Worm (Caenorhabditis elegans): ENCODE results near the gene dct-1.

The dct-1 gene

ce11 chrX:7954328-7954727 lies at the start of gene dct-1:
TSS of gene dct-1 (plus strand) at chrX:7954354.
- TF ChIP-seq T22C8.4 (GFP tag; IDR thresholded peaks at IDR 0.05) (no peak), ref-1 (GFP tag; conservative IDR thresholded peaks at IDR 0.05) (no peak), klf-2 (GFP tag; conservative IDR thresholded peaks at IDR 0.05) (no peak), med-1 (GFP tag; optimal IDR thresholded peaks at IDR 0.05; ENCODE audit: insufficient read depth) (no peak), flt-1 (GFP tag; IDR thresholded peaks at IDR 0.05) (no peak), cog-1 (tag; optimal IDR thresholded peaks at IDR 0.05) (no peak), ztf-29 (GFP tag; IDR thresholded peaks at IDR 0.05) (no peak), ztf-23 (GFP tag; IDR thresholded peaks at IDR 0.05) (no peak), tab-1 (GFP tag; IDR thresholded peaks at IDR 0.05) (no peak)

DNA sequence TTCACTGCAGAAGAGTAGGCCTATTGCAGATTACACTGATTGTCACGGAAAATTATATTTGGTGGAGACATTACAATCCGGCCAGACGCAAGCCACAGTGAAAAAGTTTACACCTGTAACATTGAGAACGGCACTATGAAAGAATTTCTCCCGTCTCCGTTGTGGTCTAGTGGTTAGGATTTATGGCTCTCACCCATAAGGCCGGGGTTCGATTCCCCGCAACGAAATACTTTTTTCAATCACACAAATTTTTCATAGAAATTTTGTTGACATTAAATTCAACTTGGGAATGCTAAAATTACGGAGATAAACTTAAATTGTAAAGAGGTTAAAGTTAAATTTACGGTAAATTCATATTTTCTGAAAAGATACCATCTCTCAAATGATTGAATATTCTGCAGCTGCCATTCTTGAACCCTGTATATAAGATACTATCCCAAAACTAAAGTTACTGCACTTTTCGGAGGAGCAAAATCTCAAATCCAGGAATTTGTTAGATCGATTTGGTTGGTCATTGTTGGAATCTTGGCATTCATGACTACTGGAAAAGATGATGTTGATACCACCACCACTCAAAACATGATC lies 47.6 kb upstream of the dct-1 start, which contains the start of gene C39D10.1:
Gene C39D10.1, plus strand, starts transcription at position 535 of the 585 bp plus-strand sequence.
- TF ChIP-seq T22C8.4 (GFP tag; IDR thresholded peaks at IDR 0.05) (no peak), flt-1 (GFP tag; IDR thresholded peaks at IDR 0.05) (0 out of 2 replicates have a peak, but pooled peaks have one; percentile 33)

DNA sequence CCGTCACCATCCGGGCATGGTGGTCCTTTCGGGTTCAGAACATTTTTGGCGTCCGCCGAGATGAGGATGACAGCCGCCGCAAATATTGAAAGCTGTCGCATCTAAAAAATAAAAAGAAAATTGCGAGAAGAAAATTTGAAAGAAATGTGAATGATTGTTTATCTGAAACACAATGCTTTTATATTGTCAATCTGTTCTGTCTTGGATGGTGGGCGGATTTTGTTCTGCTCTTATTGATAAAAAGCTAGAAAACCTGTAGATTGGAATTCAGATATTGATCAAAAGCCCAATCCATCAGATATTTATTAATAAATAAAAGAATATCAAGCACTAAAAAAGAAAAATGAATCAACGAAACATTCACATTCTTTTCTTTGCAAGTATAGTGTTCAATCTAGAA lies 40.3 kb upstream of the dct-1 start, which contains the start of gene C39D10.7:
Gene C39D10.7, minus strand, starts transcription at position 101 of the 400 bp plus-strand sequence.
- TF ChIP-seq cog-1 (tag; optimal IDR thresholded peaks at IDR 0.05) (no peak), T22C8.4 (GFP tag; IDR thresholded peaks at IDR 0.05) (no peak), ztf-29 (GFP tag; IDR thresholded peaks at IDR 0.05) (no peak), flt-1 (GFP tag; IDR thresholded peaks at IDR 0.05) (no peak), ref-1 (GFP tag; conservative IDR thresholded peaks at IDR 0.05) (no peak), klf-2 (GFP tag; conservative IDR thresholded peaks at IDR 0.05) (no peak), tab-1 (GFP tag; IDR thresholded peaks at IDR 0.05) (no peak), med-1 (GFP tag; optimal IDR thresholded peaks at IDR 0.05; ENCODE audit: insufficient read depth) (no peak), ztf-23 (GFP tag; IDR thresholded peaks at IDR 0.05) (no peak)

DNA sequence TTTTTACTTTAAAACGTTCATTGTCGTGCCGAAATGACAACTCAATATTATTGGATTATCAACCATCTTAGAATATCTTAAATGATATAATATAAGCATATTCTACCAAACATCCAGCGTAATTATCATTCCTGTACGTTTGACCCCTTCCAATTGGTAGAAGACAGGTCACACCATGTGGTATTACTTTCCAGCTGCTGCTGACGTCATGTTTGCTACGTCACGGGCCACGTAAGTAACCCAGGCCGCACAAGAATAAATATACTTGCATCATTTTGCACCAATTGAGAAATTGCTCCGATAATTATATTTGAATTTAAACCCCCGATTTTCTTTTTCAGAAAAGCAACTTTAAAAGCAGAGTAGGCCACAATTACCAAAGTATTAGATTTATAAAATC lies 38.5 kb upstream of the dct-1 start:
- TF ChIP-seq tab-1 (GFP tag; IDR thresholded peaks at IDR 0.05) (no peak), klf-2 (GFP tag; conservative IDR thresholded peaks at IDR 0.05) (no peak), T22C8.4 (GFP tag; IDR thresholded peaks at IDR 0.05) (no peak), ref-1 (GFP tag; conservative IDR thresholded peaks at IDR 0.05) (no peak), ztf-23 (GFP tag; IDR thresholded peaks at IDR 0.05) (no peak), ztf-29 (GFP tag; IDR thresholded peaks at IDR 0.05) (no peak), cog-1 (tag; optimal IDR thresholded peaks at IDR 0.05) (no peak)

ce11 chrX:7916076-7916475 lies 38.1 kb upstream of the dct-1 start:
- TF ChIP-seq cog-1 (tag; optimal IDR thresholded peaks at IDR 0.05): no peak

ce11 chrX:7921130-7921529 lies 33.0 kb upstream of the dct-1 start:
- TF ChIP-seq tab-1 (GFP tag; IDR thresholded peaks at IDR 0.05): no peak

DNA sequence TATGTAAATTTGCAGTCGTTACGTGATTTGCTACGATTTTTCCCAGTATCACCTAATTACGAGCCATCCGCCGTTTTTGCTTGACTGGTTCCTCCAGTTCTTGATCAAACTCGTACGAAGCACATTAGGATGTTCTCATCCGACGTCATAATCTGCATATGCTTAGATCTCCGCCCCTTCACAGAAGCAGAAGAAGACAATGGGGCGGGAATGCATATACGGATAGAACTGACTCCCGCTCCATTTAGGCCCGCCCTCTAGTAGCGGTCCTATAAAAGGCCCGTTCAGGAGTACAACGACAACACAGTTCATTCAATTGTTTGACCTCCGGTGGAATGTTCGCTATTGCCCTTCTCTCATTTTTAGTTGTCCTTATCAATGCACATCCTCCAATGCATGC lies 29.0 kb upstream of the dct-1 start, which contains the start of gene zig-4:
Gene zig-4, plus strand, starts transcription at position 301 of the 400 bp plus-strand sequence.
- TF ChIP-seq med-1 (GFP tag; optimal IDR thresholded peaks at IDR 0.05; ENCODE audit: insufficient read depth) (no peak), ztf-29 (GFP tag; IDR thresholded peaks at IDR 0.05) (no peak), klf-2 (GFP tag; conservative IDR thresholded peaks at IDR 0.05) (no peak), ztf-23 (GFP tag; IDR thresholded peaks at IDR 0.05) (no peak), tab-1 (GFP tag; IDR thresholded peaks at IDR 0.05) (no peak), ref-1 (GFP tag; conservative IDR thresholded peaks at IDR 0.05) (no peak), flt-1 (GFP tag; IDR thresholded peaks at IDR 0.05) (no peak), T22C8.4 (GFP tag; IDR thresholded peaks at IDR 0.05) (no peak), cog-1 (tag; optimal IDR thresholded peaks at IDR 0.05) (no peak)

ce11 chrX:7930450-7930849 lies 23.7 kb upstream of the dct-1 start, which contains the start of gene zig-3:
TSS of gene zig-3 (plus strand) at chrX:7930750.
- TF ChIP-seq T22C8.4 (GFP tag; IDR thresholded peaks at IDR 0.05) (no peak), ztf-23 (GFP tag; IDR thresholded peaks at IDR 0.05) (no peak), cog-1 (tag; optimal IDR thresholded peaks at IDR 0.05) (no peak), med-1 (GFP tag; optimal IDR thresholded peaks at IDR 0.05; ENCODE audit: insufficient read depth) (no peak), ztf-29 (GFP tag; IDR thresholded peaks at IDR 0.05) (no peak), flt-1 (GFP tag; IDR thresholded peaks at IDR 0.05) (no peak), ref-1 (GFP tag; conservative IDR thresholded peaks at IDR 0.05) (no peak), klf-2 (GFP tag; conservative IDR thresholded peaks at IDR 0.05) (no peak), tab-1 (GFP tag; IDR thresholded peaks at IDR 0.05) (no peak)

DNA sequence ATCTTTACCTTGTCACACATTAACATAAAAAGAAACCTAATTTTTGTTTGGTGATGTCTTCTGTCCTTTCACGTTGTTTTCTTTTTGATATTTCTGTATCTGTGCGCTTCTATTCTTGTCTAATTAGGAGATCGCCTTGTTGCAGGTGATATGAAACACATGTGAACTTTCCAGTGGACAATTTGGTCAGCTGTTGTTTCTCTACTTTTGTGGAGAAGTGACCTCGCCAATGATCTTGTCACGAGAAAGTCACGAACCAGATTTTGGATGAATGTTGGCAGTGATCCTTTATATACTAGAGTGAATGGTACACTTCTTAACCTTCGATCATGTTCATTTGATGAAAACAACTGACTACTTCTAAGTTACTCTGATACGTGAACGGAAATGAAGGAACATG lies 21.7 kb upstream of the dct-1 start:
- no peak for TF ChIP-seq ztf-29 (GFP tag; IDR thresholded peaks at IDR 0.05)

DNA sequence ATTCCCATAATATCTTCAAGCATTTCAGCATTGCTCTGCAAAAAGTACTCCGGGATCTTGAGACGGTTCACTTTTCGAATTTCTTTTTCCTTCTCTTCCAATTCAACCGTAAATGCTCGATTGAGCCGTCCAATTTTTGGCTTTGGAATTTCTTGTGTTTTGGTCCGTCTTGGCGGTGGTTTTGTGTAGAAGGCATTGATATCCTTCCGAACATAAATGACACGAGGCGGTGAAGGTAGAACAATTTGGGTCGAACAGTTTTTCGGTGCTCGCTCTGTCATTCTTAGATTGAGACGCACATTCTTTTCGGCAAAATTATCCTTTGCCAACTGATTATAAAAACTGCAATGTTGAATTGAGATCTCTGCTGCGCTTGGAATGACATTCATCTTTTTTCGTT lies 11.5 kb upstream of the dct-1 start:
- no peak for TF ChIP-seq cog-1 (tag; optimal IDR thresholded peaks at IDR 0.05)
- no peak for TF ChIP-seq ztf-29 (GFP tag; IDR thresholded peaks at IDR 0.05)

DNA sequence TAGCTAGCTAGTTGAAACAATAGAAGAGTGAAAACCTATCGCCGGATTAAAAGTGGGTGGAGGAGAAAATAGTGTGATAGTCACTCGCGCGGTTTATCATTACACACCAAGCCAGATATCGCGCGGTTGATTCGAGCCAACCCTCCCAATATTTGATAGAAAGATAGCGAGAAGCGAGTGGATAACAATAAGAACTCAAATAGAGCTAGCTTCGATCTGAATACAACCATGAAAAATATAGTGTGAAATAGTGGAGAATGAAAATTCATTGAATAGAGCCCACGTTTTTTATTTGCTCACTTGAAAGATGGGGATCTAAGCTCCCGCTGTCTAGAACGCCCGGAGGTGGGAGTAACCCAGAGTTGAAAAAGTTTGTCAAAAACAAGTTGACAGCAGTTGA lies 9.2 kb upstream of the dct-1 start, which contains the start of gene tnt-3:
Gene tnt-3, minus strand, starts transcription at position 101 of the 400 bp plus-strand sequence.
- TF ChIP-seq ztf-29 (GFP tag; IDR thresholded peaks at IDR 0.05) (no peak), cog-1 (tag; optimal IDR thresholded peaks at IDR 0.05) (no peak), med-1 (GFP tag; optimal IDR thresholded peaks at IDR 0.05; ENCODE audit: insufficient read depth) (no peak), klf-2 (GFP tag; conservative IDR thresholded peaks at IDR 0.05) (no peak), tab-1 (GFP tag; IDR thresholded peaks at IDR 0.05) (no peak), ref-1 (GFP tag; conservative IDR thresholded peaks at IDR 0.05) (no peak), flt-1 (GFP tag; IDR thresholded peaks at IDR 0.05) (no peak), T22C8.4 (GFP tag; IDR thresholded peaks at IDR 0.05) (no peak), ztf-23 (GFP tag; IDR thresholded peaks at IDR 0.05) (no peak)
